Worm (Caenorhabditis elegans): ENCODE measurements around the gene tag-180.

The tag-180 gene

DNA sequence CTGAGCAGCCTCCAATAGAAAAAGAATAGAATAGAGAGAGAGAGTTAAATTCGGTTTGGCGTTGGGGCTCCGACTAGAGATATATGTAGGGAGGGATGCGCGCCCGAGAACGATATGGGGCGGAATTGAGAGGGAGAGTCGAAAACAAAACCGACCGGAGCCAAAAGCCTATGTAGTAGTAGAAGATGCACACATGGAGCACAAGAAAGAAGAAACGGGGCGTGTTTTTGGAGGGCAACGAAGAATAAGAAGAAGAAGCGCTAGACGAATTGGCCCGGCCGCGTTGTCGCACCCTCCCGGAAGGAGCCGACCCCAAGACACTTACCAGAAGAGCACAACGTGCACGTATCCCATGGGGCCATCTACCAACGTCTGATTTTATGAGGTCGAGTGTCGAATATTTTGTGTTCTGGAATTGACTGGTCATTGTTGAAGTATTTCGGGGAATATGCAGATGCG lies at the start of gene tag-180:
TSS of gene tag-180 (minus strand) at position 409 of the 459 bp plus-strand sequence.
- TF ChIP-seq ztf-29 (GFP tag; IDR thresholded peaks at IDR 0.05), result no peak

ce11 chrII:11377700-11378099 lies 48.5 kb upstream of the tag-180 start:
- no peak for TF ChIP-seq cog-1 (tag; optimal IDR thresholded peaks at IDR 0.05)
- TF ChIP-seq flt-1 (GFP tag; IDR thresholded peaks at IDR 0.05), result no peak
- TF ChIP-seq med-1 (GFP tag; optimal IDR thresholded peaks at IDR 0.05; ENCODE audit: insufficient read depth), result no peak
- no peak for TF ChIP-seq ztf-29 (GFP tag; IDR thresholded peaks at IDR 0.05)
- no peak for TF ChIP-seq ztf-23 (GFP tag; IDR thresholded peaks at IDR 0.05)
- no peak for TF ChIP-seq klf-2 (GFP tag; conservative IDR thresholded peaks at IDR 0.05)
- no peak for TF ChIP-seq T22C8.4 (GFP tag; IDR thresholded peaks at IDR 0.05)
- no peak for TF ChIP-seq ref-1 (GFP tag; conservative IDR thresholded peaks at IDR 0.05)
- TF ChIP-seq tab-1 (GFP tag; IDR thresholded peaks at IDR 0.05), result no peak

DNA sequence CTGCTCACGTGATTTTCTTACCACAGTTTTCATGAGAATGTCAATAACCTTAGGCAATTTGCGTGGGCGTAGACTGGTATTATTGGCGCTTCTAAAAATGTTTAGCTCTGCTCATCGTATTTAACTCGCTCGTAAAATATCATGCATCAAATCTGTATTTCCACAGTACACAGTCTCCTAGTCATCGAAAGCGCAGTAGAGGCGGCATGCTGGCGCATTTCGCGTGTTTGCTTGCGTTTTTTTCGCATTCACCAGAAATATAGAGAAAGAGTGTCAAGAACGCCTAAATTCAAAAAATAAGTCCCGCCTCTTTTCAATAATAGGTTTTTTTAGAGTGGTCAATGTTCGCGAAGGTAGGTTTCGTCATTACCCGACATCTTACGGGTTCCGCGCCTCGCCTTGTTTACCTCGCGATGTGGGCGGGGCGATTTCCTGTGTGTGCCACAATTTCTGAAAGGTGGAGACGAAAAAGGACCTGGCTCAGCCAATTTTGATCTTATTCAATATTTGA lies 47.4 kb upstream of the tag-180 start:
- no peak for TF ChIP-seq ref-1 (GFP tag; conservative IDR thresholded peaks at IDR 0.05)
- TF ChIP-seq med-1 (GFP tag; optimal IDR thresholded peaks at IDR 0.05; ENCODE audit: insufficient read depth), result no peak
- TF ChIP-seq flt-1 (GFP tag; IDR thresholded peaks at IDR 0.05), result no peak
- TF ChIP-seq T22C8.4 (GFP tag; IDR thresholded peaks at IDR 0.05), result no peak
- TF ChIP-seq ztf-23 (GFP tag; IDR thresholded peaks at IDR 0.05), result no peak
- TF ChIP-seq ztf-29 (GFP tag; IDR thresholded peaks at IDR 0.05), result no peak
- no peak for TF ChIP-seq klf-2 (GFP tag; conservative IDR thresholded peaks at IDR 0.05)
- no peak for TF ChIP-seq cog-1 (tag; optimal IDR thresholded peaks at IDR 0.05)
- no peak for TF ChIP-seq tab-1 (GFP tag; IDR thresholded peaks at IDR 0.05)

DNA sequence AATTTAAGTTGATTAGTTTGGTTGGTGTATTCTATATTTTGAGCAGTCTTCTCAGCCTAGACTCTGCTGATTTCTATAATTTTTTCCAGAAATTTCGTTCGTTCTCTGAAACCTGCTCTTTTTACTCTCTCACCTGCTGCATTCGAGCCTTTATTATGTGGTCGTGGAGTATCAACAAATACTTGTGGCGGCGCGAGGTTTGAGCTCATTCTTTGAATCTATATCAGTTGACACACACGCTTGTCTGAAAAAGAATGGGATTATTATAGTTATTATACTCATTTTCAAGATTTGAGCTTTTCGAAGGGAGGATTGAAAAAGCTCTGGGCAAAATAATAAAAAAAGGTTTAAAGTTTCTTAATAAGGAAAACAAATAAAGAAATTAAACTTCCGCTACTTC lies 46.8 kb upstream of the tag-180 start:
- TF ChIP-seq med-1 (GFP tag; optimal IDR thresholded peaks at IDR 0.05; ENCODE audit: insufficient read depth) (no peak), ztf-23 (GFP tag; IDR thresholded peaks at IDR 0.05) (no peak), cog-1 (tag; optimal IDR thresholded peaks at IDR 0.05) (no peak), tab-1 (GFP tag; IDR thresholded peaks at IDR 0.05) (no peak), T22C8.4 (GFP tag; IDR thresholded peaks at IDR 0.05) (no peak), klf-2 (GFP tag; conservative IDR thresholded peaks at IDR 0.05) (no peak), ref-1 (GFP tag; conservative IDR thresholded peaks at IDR 0.05) (no peak), flt-1 (GFP tag; IDR thresholded peaks at IDR 0.05) (no peak), ztf-29 (GFP tag; IDR thresholded peaks at IDR 0.05) (no peak)

- no peak for TF ChIP-seq klf-2 (GFP tag; conservative IDR thresholded peaks at IDR 0.05)
- TF ChIP-seq tab-1 (GFP tag; IDR thresholded peaks at IDR 0.05), result no peak
- no peak for TF ChIP-seq ref-1 (GFP tag; conservative IDR thresholded peaks at IDR 0.05)
- no peak for TF ChIP-seq med-1 (GFP tag; optimal IDR thresholded peaks at IDR 0.05; ENCODE audit: insufficient read depth)
- TF ChIP-seq flt-1 (GFP tag; IDR thresholded peaks at IDR 0.05), result no peak
- no peak for TF ChIP-seq ztf-29 (GFP tag; IDR thresholded peaks at IDR 0.05)
- TF ChIP-seq cog-1 (tag; optimal IDR thresholded peaks at IDR 0.05), result no peak
- no peak for TF ChIP-seq ztf-23 (GFP tag; IDR thresholded peaks at IDR 0.05)
- TF ChIP-seq T22C8.4 (GFP tag; IDR thresholded peaks at IDR 0.05), result no peak
These were observed 42.8 kb upstream of the tag-180 start, which contains the start of gene C33B4.2 for ce11 chrII:11371981-11372380. Gene C33B4.2, minus strand, starts transcription at chrII:11372145.

- TF ChIP-seq klf-2 (GFP tag; conservative IDR thresholded peaks at IDR 0.05) (no peak), flt-1 (GFP tag; IDR thresholded peaks at IDR 0.05) (no peak), T22C8.4 (GFP tag; IDR thresholded peaks at IDR 0.05) (no peak), ztf-29 (GFP tag; IDR thresholded peaks at IDR 0.05) (no peak)
These were observed 32.5 kb upstream of the tag-180 start for ce11 chrII:11361751-11362150.

DNA sequence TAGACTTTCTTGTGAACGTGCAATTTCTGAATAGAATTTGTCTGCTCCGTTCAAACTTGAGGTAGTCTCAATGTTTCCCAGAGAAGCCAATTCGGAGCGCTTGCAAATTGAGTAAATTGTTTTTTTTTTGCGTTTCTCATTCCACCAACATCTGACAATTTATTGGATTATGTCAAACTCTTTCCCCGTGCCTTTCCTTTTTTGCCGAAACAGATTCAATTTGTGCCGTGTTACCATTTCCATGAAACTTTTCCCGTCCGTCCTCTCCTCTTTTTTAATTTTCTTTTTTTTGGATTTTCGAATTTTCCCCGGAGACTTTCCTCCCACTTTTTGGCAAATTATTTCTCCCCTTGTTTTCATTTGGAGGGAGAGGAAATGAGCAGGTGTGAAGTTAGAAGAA lies 24.2 kb upstream of the tag-180 start:
- TF ChIP-seq klf-2 (GFP tag; conservative IDR thresholded peaks at IDR 0.05) (no peak), tab-1 (GFP tag; IDR thresholded peaks at IDR 0.05) (no peak), ztf-23 (GFP tag; IDR thresholded peaks at IDR 0.05) (no peak), med-1 (GFP tag; optimal IDR thresholded peaks at IDR 0.05; ENCODE audit: insufficient read depth) (no peak), ztf-29 (GFP tag; IDR thresholded peaks at IDR 0.05) (no peak), cog-1 (tag; optimal IDR thresholded peaks at IDR 0.05) (no peak), flt-1 (GFP tag; IDR thresholded peaks at IDR 0.05) (no peak), ref-1 (GFP tag; conservative IDR thresholded peaks at IDR 0.05) (no peak), T22C8.4 (GFP tag; IDR thresholded peaks at IDR 0.05) (no peak)

ce11 chrII:11351599-11351998 lies 22.4 kb upstream of the tag-180 start, which contains the start of gene clh-2:
Gene clh-2, plus strand, starts transcription at chrII:11351899.
- TF ChIP-seq ztf-23 (GFP tag; IDR thresholded peaks at IDR 0.05), result no peak
- TF ChIP-seq cog-1 (tag; optimal IDR thresholded peaks at IDR 0.05), result no peak
- TF ChIP-seq klf-2 (GFP tag; conservative IDR thresholded peaks at IDR 0.05), result no peak
- no peak for TF ChIP-seq ztf-29 (GFP tag; IDR thresholded peaks at IDR 0.05)
- no peak for TF ChIP-seq med-1 (GFP tag; optimal IDR thresholded peaks at IDR 0.05; ENCODE audit: insufficient read depth)
- no peak for TF ChIP-seq ref-1 (GFP tag; conservative IDR thresholded peaks at IDR 0.05)
- no peak for TF ChIP-seq T22C8.4 (GFP tag; IDR thresholded peaks at IDR 0.05)
- no peak for TF ChIP-seq tab-1 (GFP tag; IDR thresholded peaks at IDR 0.05)

DNA sequence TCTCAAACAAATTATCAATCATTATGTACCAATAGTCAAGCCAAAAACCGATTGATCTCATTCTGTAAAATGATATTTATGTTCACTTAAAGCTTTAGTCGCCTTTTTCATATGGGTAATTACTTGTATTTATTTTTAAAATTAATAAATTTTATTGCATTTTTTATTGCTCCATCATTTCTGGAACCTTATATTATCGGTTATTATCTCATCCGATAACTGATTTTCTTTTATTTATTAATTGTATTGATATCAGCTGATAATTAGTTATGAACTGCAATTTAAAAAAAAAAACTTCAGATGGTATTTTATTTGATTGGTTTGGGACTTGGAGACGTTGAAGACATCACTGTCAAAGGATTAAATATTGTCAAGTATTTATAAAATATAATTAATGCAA lies 20.7 kb upstream of the tag-180 start, which contains the start of gene dph-5:
TSS of gene dph-5 (plus strand) at position 301 of the 400 bp plus-strand sequence.
- TF ChIP-seq med-1 (GFP tag; optimal IDR thresholded peaks at IDR 0.05; ENCODE audit: insufficient read depth) (no peak), flt-1 (GFP tag; IDR thresholded peaks at IDR 0.05) (no peak), ztf-23 (GFP tag; IDR thresholded peaks at IDR 0.05) (no peak), ref-1 (GFP tag; conservative IDR thresholded peaks at IDR 0.05) (no peak), cog-1 (tag; optimal IDR thresholded peaks at IDR 0.05) (no peak), ztf-29 (GFP tag; IDR thresholded peaks at IDR 0.05) (no peak), tab-1 (GFP tag; IDR thresholded peaks at IDR 0.05) (no peak), T22C8.4 (GFP tag; IDR thresholded peaks at IDR 0.05) (no peak), klf-2 (GFP tag; conservative IDR thresholded peaks at IDR 0.05) (no peak)

DNA sequence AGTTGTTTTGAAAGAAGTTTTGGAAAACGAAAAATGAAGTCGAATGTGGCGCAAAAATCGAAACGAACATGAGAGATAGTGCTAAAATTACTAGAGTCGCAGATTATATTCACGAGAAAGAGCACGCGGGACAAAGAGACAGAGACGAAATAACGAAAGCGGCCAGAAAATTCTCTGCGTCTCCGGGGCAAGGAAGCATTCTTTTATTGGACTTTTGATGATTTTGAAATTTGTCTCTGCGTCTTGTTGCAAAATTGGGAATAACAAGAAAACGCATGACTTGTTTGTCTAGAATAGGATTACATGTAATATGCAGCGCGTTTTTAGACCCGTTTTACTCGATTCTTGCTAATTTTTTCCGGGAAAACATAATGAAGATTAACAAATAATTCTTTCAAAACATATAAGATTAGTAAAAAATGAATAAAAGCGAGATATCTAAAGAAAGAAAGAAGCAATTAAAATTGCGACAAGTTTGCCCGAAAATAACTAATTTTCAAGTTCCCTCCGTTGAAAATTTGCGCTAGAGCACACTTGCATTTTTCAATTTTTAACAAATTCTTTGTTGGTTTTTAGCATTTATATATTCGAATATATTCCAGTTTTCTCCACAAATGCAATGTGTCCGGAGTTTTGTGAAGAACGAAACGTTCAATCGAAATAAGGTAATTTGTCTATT lies 18.8 kb upstream of the tag-180 start, which contains the start of the genes B0491.6 and pigm-1:
TSS of gene B0491.6 (minus strand) at position 466 of the 679 bp plus-strand sequence.
TSS of gene pigm-1 (plus strand) at position 568 of the 679 bp plus-strand sequence.
- TF ChIP-seq cog-1 (tag; optimal IDR thresholded peaks at IDR 0.05), result peak; percentile 72
- no peak for TF ChIP-seq flt-1 (GFP tag; IDR thresholded peaks at IDR 0.05)
